Worm (Caenorhabditis elegans): ENCODE data around the gene fbxa-32.

DNA sequence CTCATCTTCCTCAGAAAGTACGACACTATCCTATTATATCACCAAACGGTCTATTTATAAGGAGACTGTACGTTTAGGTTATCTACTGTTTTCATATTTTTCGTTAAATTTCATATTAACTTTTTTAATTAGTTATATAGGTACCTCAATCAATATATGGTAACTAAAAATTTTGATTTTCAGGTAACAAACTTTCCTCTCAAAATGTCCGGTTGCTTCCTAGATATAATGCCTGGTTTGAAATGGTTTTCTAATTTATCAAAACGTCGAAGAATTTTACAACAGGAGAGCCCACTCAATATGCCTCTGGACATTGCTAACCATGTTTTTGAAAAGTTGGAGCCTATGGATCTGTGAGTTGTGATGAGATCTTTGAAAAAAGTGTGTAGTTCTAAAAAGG lies 28.5 kb upstream of the fbxa-32 start, which contains the start of gene fbxa-28:
- TF ChIP-seq unc-62 (GFP tag; optimal IDR thresholded peaks at IDR 0.05) (no peak), ztf-4 (tag; optimal IDR thresholded peaks at IDR 0.05) (no peak), skn-1 (tag; optimal IDR thresholded peaks at IDR 0.05) (no peak), nhr-77 (tag; optimal IDR thresholded peaks at IDR 0.05) (no peak), nfya-1 (tag; optimal IDR thresholded peaks at IDR 0.05; ENCODE audit: insufficient read depth) (no peak), nhr-12 (tag; optimal IDR thresholded peaks at IDR 0.05) (no peak), mml-1 (tag; optimal IDR thresholded peaks at IDR 0.05) (no peak), nhr-25 (tag; optimal IDR thresholded peaks at IDR 0.05) (no peak), nhr-11 (tag; optimal IDR thresholded peaks at IDR 0.05) (no peak), nhr-237 (tag; optimal IDR thresholded peaks at IDR 0.05) (no peak)

All from whole organism, L3 larva.